Worm (Caenorhabditis elegans) whole organism, L4/young adult: ENCODE data around the gene col-145.

ENCODE experiments used
- W03F9.2 ChIP-seq: fragments of 150-350 bp; optimal IDR thresholded peaks from 2 replicates; lab custom pipeline; 2014; ENCODE audit warnings: missing biosample characterization, missing genetic modification characterization
- him-1 ChIP-seq: sonication (generic microtip); optimal IDR thresholded peaks from 2 replicates; lab custom pipeline; 2016; ENCODE audit warnings: missing genotype, missing genetic modification reagents, missing genetic modification characterization, missing compliant biosample characterization

DNA sequence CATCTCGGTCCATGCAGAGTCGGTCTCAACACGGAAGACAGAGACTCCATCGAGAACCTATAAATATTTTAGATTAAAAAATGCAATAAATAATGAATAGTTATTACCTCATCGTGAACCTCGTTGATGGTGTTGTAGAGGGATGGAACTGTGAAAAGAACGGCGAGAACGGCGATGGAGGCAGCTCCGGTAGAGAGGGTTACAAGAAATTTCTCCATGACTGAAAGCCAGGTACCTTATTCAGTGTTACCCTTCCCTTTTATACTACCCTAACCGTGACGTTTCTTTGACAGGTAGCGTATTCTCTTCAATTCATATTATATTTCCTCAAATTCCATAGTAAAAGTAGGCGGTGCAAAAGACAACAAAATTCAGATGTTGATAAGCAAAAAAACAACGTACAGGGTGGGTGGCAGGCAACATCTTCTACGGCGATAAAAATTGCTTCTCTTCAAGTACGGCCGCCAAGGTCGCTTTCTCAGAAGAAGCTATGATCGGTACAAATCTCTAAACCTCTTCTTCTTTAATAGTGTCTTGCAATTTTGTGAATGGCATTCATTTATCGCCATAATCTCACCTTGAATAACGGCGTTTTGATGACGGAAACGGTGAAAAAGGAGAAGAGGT lies 2.4 kb upstream of the col-145 start, which contains the start of gene col-10:
- no peak for TF ChIP-seq him-1
- no peak for TF ChIP-seq W03F9.2 (tag; lab: Kevin White, UChicago)
